Worm (Caenorhabditis elegans) whole organism, L4/young adult: ENCODE measurements around the gene hlh-15.

Experiments
- W03F9.2 ChIP-seq: fragments of 150-350 bp; optimal IDR thresholded peaks from 2 replicates; lab custom pipeline; 2014; ENCODE audit warnings: missing biosample characterization, missing genetic modification characterization
- dao-5 ChIP-seq: sonication (generic microtip); optimal IDR thresholded peaks from 2 replicates; lab custom pipeline; 2016; ENCODE audit warnings: missing genotype, missing genetic modification characterization, moderate library complexity, missing compliant biosample characterization
- him-1 ChIP-seq: sonication (generic microtip); optimal IDR thresholded peaks from 2 replicates; lab custom pipeline; 2016; ENCODE audit warnings: missing genotype, missing genetic modification reagents, missing genetic modification characterization, missing compliant biosample characterization

The hlh-15 gene

DNA sequence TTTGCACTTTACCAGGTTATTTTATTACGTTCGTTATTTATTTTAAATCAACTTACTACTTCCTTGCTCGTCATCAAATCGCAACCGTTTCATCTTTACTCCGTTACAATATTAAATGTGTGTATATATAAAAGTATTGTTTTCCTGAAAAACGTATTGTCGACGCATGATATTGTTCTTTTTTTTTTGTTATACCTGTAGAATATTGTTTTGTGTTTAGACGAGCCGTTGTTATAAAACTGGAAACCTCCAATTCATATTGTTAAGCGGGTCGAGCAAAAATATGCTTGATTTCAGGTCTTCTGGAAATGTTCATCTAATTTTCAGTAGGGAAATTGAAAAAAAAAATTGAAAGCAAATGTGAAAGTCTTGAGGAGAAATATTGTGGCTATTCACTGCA is 25.7 kb upstream of the hlh-15 start, which contains the start of gene gid-2:
Gene gid-2, minus strand, starts transcription at position 101 of the 400 bp plus-strand sequence.
- TF ChIP-seq dao-5 (tag; lab: Kevin White, UChicago) (no peak), W03F9.2 (no peak), him-1 (tag; lab: Kevin White, UChicago) (no peak)

DNA sequence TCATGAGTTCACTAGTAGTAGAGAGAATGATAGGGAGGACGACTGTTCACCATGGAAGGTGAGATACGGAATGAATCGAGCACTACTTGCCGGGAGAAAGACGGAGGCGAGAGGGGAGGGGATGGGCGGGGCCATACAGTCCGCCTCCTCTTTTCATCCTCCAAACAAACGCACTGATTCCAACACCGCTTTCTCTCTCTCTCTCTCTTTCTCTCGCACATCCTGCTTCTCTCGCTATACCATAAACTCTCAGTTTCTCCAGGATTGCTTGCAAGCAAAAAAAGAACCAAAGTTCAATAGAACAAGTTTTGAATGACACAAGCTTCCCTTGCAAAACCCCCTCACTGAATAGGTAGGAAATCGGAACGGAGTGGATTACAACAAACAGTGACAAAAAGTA is 22.2 kb upstream of the hlh-15 start:
- TF ChIP-seq W03F9.2 (no peak), dao-5 (tag; lab: Kevin White, UChicago) (no peak), him-1 (tag; lab: Kevin White, UChicago) (no peak)

DNA sequence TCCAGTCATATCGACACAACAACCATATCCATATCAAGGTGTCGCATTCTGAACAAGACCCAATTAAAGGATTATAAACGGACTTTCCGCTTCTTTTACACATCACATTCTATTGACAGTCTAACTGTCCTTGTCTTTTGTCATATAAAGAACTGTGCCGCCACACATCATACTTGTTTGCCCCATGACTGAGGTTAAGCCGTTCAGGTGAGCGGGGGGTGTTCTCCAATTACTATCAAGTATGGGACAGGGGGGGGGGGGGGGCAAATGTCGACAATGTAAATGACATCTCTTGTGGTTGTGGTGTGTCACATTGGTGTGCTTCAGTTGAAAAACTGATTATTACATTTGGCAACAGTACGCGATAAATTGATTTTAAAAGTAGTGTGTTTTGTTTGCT is 20.6 kb upstream of the hlh-15 start:
- TF ChIP-seq dao-5 (tag; lab: Kevin White, UChicago), result no peak
- TF ChIP-seq W03F9.2, result no peak
- no peak for TF ChIP-seq him-1 (tag; lab: Kevin White, UChicago)

DNA sequence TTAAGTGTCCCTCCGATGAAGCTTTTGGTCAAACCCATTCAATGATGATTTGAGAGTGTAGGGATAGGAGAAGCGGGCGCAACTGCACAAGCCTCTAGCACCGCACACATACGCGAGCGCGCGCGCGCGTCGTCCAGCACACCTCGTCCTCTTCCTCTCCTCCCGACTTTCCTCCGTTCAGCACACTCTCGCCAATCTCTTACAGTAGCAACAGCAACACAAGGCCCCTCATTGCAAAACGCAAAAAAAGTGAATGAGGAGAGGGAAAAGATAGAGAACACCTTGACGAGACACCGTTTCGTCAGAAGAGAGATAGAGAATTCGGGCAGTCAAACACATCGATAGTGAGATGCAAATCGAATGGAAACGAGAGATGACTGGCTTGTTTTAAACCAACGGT is 19.3 kb upstream of the hlh-15 start:
- TF ChIP-seq dao-5 (tag; lab: Kevin White, UChicago) (no peak), W03F9.2 (no peak), him-1 (tag; lab: Kevin White, UChicago) (no peak)

DNA sequence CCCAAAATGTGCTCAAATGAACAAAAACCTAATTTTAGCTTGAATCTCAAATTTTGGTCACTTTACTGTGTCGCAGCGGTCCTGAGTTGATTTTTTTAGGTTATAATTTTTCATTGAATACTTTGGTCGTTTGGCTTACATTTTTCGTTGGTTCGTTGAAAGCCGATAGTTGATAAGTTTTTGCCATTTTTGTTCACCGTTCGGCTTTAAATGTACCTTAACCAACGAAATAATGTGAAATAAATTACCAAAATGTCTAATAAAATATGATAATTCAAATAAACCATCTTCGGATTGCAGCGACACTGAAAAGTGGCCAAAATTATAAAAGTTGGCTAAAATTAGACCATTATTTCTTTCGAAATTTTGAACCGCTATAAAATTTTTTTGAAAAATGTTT is 17.1 kb upstream of the hlh-15 start:
- TF ChIP-seq dao-5 (tag; lab: Kevin White, UChicago) (no peak), W03F9.2 (no peak), him-1 (tag; lab: Kevin White, UChicago) (no peak)

DNA sequence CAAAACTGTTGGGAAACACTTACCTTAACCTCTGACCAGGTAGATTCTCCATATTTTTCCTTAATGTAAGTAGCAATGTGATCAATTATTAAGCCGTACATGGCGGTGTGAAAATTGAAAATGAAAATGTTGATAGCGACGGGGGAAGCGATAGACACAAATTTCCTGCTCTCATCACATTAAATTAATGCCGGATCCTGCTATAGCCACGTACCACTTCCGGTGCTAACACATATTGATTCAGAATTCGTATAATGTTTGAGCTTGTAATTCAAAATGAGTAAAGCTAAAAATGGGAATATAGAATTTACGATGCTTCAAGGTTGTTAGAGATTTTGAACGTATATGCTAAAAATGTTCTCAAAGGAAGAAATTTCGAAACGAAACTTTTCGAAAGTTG is 14.2 kb upstream of the hlh-15 start, which contains the start of gene gcy-31:
Gene gcy-31, minus strand, starts transcription at position 101 of the 400 bp plus-strand sequence.
- TF ChIP-seq W03F9.2 (no peak), dao-5 (tag; lab: Kevin White, UChicago) (no peak), him-1 (tag; lab: Kevin White, UChicago) (no peak)

DNA sequence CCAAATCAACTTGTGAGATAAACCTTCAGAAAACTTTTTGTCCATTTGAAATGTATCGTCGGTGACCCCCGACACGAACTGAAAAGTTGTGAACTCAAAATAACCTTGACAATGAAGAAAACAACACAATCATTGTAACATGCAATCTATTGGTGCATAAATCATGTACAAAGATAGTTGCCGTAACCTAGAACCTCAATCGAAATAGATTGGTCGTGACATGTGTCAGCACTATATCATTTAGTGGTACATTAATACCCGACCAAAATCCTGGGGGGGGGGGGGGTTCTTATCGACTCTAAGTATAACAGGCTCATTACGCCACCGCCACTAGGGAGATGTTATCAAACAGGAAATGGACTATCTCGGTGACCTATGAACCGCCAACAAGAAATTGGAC is 13.8 kb upstream of the hlh-15 start:
- TF ChIP-seq dao-5 (tag; lab: Kevin White, UChicago), result no peak
- no peak for TF ChIP-seq him-1 (tag; lab: Kevin White, UChicago)
- no peak for TF ChIP-seq W03F9.2

DNA sequence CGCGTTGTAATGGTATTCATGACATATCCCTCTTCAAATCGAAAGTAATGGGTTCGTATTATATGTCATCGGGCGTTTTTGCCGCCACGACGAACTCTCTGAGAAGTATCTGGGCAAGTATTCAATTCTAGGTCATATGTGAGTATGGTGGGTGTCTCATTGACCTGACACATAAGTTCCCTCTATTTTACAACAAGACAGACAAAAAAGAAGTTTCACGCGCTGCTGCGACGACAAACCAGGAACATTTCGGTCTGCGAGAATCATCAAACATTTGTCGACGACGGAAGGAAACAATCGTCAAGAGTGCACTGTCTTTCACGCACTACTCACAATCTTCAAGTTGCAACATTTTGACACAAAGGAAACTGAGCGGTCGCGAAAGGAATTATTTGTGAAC is 12.1 kb upstream of the hlh-15 start:
- TF ChIP-seq him-1 (tag; lab: Kevin White, UChicago) (no peak), dao-5 (tag; lab: Kevin White, UChicago) (no peak), W03F9.2 (no peak)

DNA sequence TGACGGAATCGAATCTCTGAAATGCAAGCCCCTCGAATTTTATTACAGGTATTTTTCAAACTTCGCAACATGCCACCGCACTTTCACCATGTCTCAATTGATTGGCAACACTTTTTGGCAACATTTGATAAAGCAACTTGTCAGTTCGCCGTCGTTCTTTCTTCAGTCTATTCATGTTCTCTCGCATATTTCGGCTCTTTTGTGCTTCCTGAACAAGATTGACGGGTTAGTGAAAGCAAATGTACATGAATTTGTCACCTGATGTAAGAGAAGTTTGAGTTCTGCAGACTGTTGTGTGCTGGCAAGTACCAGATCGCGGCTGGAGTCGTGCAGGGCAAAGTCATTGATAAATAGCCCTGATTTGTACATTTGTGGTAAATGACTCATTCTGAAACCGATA is 8.9 kb upstream of the hlh-15 start:
- TF ChIP-seq dao-5 (tag; lab: Kevin White, UChicago), result no peak
- no peak for TF ChIP-seq him-1 (tag; lab: Kevin White, UChicago)
- no peak for TF ChIP-seq W03F9.2

DNA sequence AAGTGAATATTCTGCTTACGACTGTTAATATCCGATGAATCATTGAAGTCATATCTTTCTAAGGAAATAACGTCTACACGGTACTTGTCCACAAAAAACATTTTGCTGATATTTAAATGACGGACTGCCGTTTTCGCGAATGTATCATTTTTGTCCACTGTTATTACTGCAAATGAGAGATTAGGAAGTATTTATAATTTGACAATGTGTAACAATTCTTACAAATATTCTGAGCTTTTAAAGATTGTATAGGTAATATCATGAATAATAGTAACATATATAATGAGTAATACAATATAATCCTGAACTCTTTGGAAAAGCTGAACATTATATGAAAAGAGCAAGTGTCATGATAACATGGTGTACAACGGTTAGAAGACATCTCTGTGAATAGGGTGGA is 6.6 kb upstream of the hlh-15 start, which contains the start of gene glr-7:
Gene glr-7, minus strand, starts transcription at position 101 of the 400 bp plus-strand sequence.
- TF ChIP-seq him-1 (tag; lab: Kevin White, UChicago) (no peak), dao-5 (tag; lab: Kevin White, UChicago) (no peak), W03F9.2 (no peak)

DNA sequence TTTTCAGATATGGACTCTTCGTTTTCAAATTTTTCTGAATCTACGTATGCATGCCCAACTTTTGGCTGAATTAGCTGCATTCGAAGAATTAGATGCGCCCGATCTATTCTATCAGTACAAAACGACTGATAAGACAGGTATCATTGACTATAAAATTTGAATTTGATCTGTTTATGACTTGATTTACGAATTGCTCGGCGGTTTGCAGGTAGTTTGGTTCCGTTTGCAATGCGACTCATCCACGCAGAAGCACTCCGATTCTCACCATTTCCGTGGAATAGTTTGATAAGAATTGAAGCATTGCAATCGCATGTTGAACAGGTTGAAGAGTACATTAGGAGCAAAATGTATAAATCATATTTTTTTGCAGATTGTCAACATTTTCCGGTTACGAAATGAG is 2.2 kb downstream of the hlh-15 start:
- no peak for TF ChIP-seq dao-5 (tag; lab: Kevin White, UChicago)
- TF ChIP-seq W03F9.2, result no peak
- TF ChIP-seq him-1 (tag; lab: Kevin White, UChicago), result no peak

DNA sequence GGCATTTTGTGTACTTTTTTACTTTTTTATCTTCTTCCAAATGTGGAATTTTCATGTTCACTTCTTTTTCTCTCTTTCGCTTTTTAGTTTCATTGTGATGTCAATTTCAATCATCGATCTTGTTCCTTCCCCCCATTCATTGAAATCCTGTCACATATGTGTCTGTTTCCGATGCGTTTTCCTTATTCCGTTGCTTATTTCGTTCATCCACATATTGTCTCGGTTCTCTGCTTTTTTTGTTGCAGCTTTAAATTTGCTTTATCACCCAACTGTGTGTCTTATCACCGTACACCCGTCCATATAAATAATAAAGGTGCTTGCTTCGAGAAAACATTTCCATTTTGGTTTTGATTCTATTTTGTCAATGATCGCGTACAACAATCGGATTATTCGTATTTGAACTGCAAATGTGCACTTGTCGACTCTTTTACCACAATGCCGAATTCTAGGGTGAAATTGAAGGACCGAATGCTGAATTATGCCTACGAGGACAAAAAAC is 3.9 kb downstream of the hlh-15 start, which contains the start of the genes C43H6.12 and trpp-12:
Gene C43H6.12, plus strand, starts transcription at position 365 of the 499 bp plus-strand sequence.
Gene trpp-12, plus strand, starts transcription at position 449 of the 499 bp plus-strand sequence.
- TF ChIP-seq dao-5 (tag; lab: Kevin White, UChicago), result no peak
- no peak for TF ChIP-seq him-1 (tag; lab: Kevin White, UChicago)
- no peak for TF ChIP-seq W03F9.2

DNA sequence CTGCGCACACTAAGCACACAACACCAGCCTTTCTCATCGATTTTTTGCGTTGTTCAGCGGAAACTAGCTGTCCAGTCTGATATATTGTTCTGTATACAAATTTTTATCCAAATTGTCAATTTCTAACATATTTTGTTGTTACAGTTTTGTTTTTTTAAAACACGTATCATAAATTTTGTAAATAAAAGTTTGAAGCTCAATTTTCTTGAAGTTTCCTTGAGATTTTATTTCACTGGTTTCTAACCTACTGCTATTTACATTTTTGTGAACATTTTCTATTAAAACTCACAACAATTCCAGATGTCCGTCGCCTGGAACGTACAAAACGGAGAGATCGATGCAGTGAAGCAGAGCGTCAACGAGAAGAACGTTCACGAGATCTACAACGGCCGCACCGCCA is 6.0 kb downstream of the hlh-15 start, which contains the start of gene mtpn-1:
Gene mtpn-1, plus strand, starts transcription at position 301 of the 400 bp plus-strand sequence.
- TF ChIP-seq him-1 (tag; lab: Kevin White, UChicago), result no peak
- no peak for TF ChIP-seq W03F9.2
- no peak for TF ChIP-seq dao-5 (tag; lab: Kevin White, UChicago)

DNA sequence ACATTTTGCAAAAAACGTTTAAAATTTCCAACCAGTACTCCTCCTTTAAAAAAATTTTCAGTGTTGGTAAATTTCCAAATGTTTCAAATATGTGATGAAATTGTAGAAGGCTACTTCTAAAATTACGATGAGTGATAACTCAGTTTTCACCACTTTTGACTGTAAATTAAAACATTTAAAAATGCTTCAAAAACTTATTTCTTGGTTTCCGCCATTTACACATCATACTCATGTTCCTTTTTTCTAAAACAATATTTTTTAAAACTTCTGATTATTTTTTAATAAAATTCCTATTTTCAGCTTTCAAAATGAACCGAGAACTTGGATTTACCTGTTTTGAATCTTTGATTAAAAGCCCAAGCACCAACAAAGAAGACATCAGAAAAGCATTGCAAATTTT is 9.5 kb downstream of the hlh-15 start, which contains the start of gene C43H6.4:
Gene C43H6.4, plus strand, starts transcription at position 301 of the 400 bp plus-strand sequence.
- TF ChIP-seq dao-5 (tag; lab: Kevin White, UChicago) (no peak), W03F9.2 (no peak), him-1 (tag; lab: Kevin White, UChicago) (no peak)

DNA sequence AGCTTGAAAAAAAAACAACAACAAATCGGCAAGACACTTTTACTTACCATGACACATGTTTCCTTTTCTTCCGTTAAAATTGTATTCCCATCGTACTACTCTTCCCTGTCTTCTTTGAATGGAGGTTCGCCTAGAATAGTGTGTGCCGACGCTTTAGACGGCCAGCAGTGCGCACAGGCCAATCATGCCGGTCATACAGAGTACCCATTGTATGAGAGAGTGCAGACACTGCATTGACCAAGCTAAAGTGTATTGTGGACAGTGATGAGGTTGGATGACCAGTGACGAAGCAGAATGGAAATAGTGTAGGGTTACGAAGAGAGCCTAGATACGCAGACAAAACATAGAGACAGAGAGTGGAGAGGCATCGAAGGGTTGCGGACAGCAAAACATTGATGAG is 11.3 kb downstream of the hlh-15 start, which contains the start of gene dhhc-9:
Gene dhhc-9, minus strand, starts transcription at position 154 of the 400 bp plus-strand sequence.
- peak; percentile 6 for TF ChIP-seq him-1 (tag; lab: Kevin White, UChicago)
- no peak for TF ChIP-seq W03F9.2
- no peak for TF ChIP-seq dao-5 (tag; lab: Kevin White, UChicago)
